Fruit fly (Drosophila melanogaster): Measurements from ENCODE around the gene FarO.

DNA sequence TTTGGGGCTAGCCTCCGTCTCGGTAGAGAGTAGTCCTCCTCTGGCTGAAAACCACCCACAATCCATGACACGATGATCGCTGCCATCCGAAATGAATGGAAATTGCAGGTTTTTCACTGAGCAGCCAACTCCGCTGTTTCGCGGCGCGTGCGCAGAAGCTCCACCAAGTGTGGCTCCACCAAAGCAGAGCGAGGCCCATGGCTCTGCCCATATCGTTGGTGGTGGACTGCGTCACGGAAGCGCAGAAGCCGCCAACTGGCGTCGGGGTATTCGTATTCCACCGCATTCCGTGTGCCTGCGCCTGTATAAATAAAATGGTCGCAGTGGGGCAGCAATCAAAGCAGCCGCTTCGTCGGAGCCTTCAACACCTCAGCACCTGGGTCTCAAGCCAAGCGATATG, 19.8 kb upstream of the FarO start, which contains the start of gene CG14052:
- no peak for TF ChIP-seq br (GFP tag; optimal IDR thresholded peaks at IDR 0.05)
- no peak for TF ChIP-seq psq (GFP tag; optimal IDR thresholded peaks at IDR 0.05)
- no peak for TF ChIP-seq foxo (GFP tag; optimal IDR thresholded peaks at IDR 0.05)

Measured in whole organism, wandering third instar larva.